Fruit fly (Drosophila melanogaster) whole organism, embryonic: ENCODE measurements around the gene Sfxn2.

ENCODE experiments used
- Bteb2 ChIP-seq: fragments of 200-800 bp; sonication (Bioruptor generic); optimal IDR thresholded peaks from 2 replicates; lab custom pipeline; 2016; ENCODE audit warnings: missing biosample characterization, missing genetic modification characterization
- CG11247 ChIP-seq: fragments of 200-800 bp; sonication (Bioruptor generic); IDR thresholded peaks from 2 replicates; pipeline ENCODE4 v1.3.6; 2022; ENCODE audit warnings: missing biosample characterization, missing genetic modification characterization
- CG11456 ChIP-seq: fragments of 200-800 bp; sonication (Bioruptor generic); IDR thresholded peaks from 3 replicates; pipeline ENCODE4 v1.3.6; 2022; ENCODE audit warnings: missing biosample characterization, missing genetic modification characterization
- CG12104 ChIP-seq: fragments of 200-800 bp; sonication (Bioruptor generic); optimal IDR thresholded peaks from 3 replicates; lab custom pipeline; 2016; ENCODE audit warnings: missing biosample characterization, missing genetic modification characterization
- CG12299 ChIP-seq: fragments of 200-800 bp; sonication (Bioruptor generic); optimal IDR thresholded peaks from 2 replicates; lab custom pipeline; 2018; ENCODE audit warnings: missing biosample characterization, mild to moderate bottlenecking, missing genetic modification characterization
- CG13296 ChIP-seq: fragments of 200-800 bp; sonication (Bioruptor generic); optimal IDR thresholded peaks from 3 replicates; lab custom pipeline; 2018; ENCODE audit warnings: missing biosample characterization, mild to moderate bottlenecking, missing genetic modification characterization
- CG13424 ChIP-seq: fragments of 200-800 bp; sonication (Bioruptor generic); optimal IDR thresholded peaks from 2 replicates; lab custom pipeline; 2019; ENCODE audit warnings: missing biosample characterization, mild to moderate bottlenecking, missing genetic modification characterization, moderate library complexity
- CG13624 ChIP-seq: fragments of 200-800 bp; sonication (Bioruptor generic); optimal IDR thresholded peaks from 2 replicates; lab custom pipeline; 2016; ENCODE audit warnings: missing biosample characterization, missing genetic modification characterization
- CG17186 ChIP-seq: fragments of 200-800 bp; sonication (Bioruptor generic); optimal IDR thresholded peaks from 3 replicates; lab custom pipeline; 2017; ENCODE audit warnings: missing biosample characterization, missing genetic modification reagents, missing genetic modification characterization
- CG17385 ChIP-seq: fragments of 200-800 bp; sonication (Bioruptor generic); optimal IDR thresholded peaks from 3 replicates; lab custom pipeline; 2018; ENCODE audit warnings: missing biosample characterization, mild to moderate bottlenecking, missing genetic modification characterization
- CG18764 ChIP-seq: fragments of 200-800 bp; sonication (Bioruptor generic); optimal IDR thresholded peaks from 3 replicates; lab custom pipeline; 2016; ENCODE audit warnings: missing biosample characterization, missing genetic modification characterization
- CG30020 ChIP-seq: fragments of 200-800 bp; optimal IDR thresholded peaks from 2 replicates; lab custom pipeline; 2019; ENCODE audit warnings: missing biosample characterization, mild to moderate bottlenecking, missing genetic modification characterization, moderate library complexity
- CG32532 ChIP-seq: fragments of 200-800 bp; sonication (Bioruptor generic); IDR thresholded peaks from 2 replicates; pipeline ENCODE4 v1.3.6; 2022; ENCODE audit warnings: missing biosample characterization, missing genetic modification characterization
- CG33557 ChIP-seq: fragments of 200-800 bp; sonication (Bioruptor generic); optimal IDR thresholded peaks from 2 replicates; lab custom pipeline; 2019; ENCODE audit warnings: missing biosample characterization, mild to moderate bottlenecking, missing genetic modification characterization, moderate library complexity
- CG7372 ChIP-seq: fragments of 200-800 bp; sonication (Bioruptor generic); IDR thresholded peaks from 2 replicates; pipeline ENCODE4 v1.3.6; 2022; ENCODE audit warnings: missing biosample characterization, missing genetic modification characterization
- CG9609 ChIP-seq: fragments of 200-800 bp; sonication (Bioruptor generic); optimal IDR thresholded peaks from 3 replicates; lab custom pipeline; 2016; ENCODE audit warnings: missing biosample characterization, missing genetic modification characterization
- Chrac-16 ChIP-seq: fragments of 200-800 bp; sonication (Bioruptor generic); optimal IDR thresholded peaks from 3 replicates; lab custom pipeline; 2016; ENCODE audit warnings: missing biosample characterization, missing genetic modification characterization
- CoRest ChIP-seq: fragments of 200-800 bp; sonication (Bioruptor generic); optimal IDR thresholded peaks from 3 replicates; lab custom pipeline; 2018; ENCODE audit warnings: missing biosample characterization, mild to moderate bottlenecking, missing genetic modification characterization, moderate library complexity
- Dbx ChIP-seq: fragments of 200-800 bp; sonication (Bioruptor generic); IDR thresholded peaks from 3 replicates; pipeline ENCODE4 v1.3.6; 2022; ENCODE audit warnings: missing biosample characterization, missing genetic modification characterization
- Dll ChIP-seq: fragments of 200-800 bp; sonication (Bioruptor generic); IDR thresholded peaks from 4 replicates; pipeline ENCODE4 v1.3.6; 2022; ENCODE audit warnings: missing biosample characterization, missing genetic modification characterization; ENCODE audit not compliant: partially characterized antibody
- Dp ChIP-seq: fragments of 200-800 bp; sonication (Bioruptor generic); optimal IDR thresholded peaks from 2 replicates; lab custom pipeline; 2018; ENCODE audit warnings: missing biosample characterization, mild to moderate bottlenecking, missing genetic modification characterization, moderate library complexity
- Gsc ChIP-seq: fragments of 200-800 bp; sonication (Bioruptor generic); IDR thresholded peaks from 2 replicates; pipeline ENCODE4 v1.3.6; 2022; ENCODE audit warnings: missing biosample characterization, missing genetic modification characterization
- HLHmδ ChIP-seq: fragments of 200-800 bp; sonication (Bioruptor generic); optimal IDR thresholded peaks from 2 replicates; lab custom pipeline; 2018; ENCODE audit warnings: missing biosample characterization, mild to moderate bottlenecking, missing genetic modification characterization, moderate library complexity
- Hmr ChIP-seq: fragments of 200-800 bp; sonication (Bioruptor generic); optimal IDR thresholded peaks from 3 replicates; lab custom pipeline; 2017; ENCODE audit warnings: mild to moderate bottlenecking, missing biosample characterization, missing genetic modification reagents, missing genetic modification characterization
- Hr3 ChIP-seq: fragments of 200-800 bp; sonication (Bioruptor generic); optimal IDR thresholded peaks from 3 replicates; lab custom pipeline; 2016; ENCODE audit warnings: missing biosample characterization, missing genetic modification characterization
- Hr39 ChIP-seq: fragments of >200 bp; optimal IDR thresholded peaks from 2 replicates; lab custom pipeline; 2017
- Jarid2 ChIP-seq: fragments of 200-800 bp; sonication (Bioruptor generic); optimal IDR thresholded peaks from 3 replicates; lab custom pipeline; 2017; ENCODE audit warnings: mild to moderate bottlenecking, missing biosample characterization, missing genetic modification reagents, missing genetic modification characterization
- MBD-R2 ChIP-seq: fragments of 200-800 bp; sonication (Bioruptor generic); IDR thresholded peaks from 2 replicates; pipeline ENCODE4 v1.3.6; 2022; ENCODE audit warnings: missing biosample characterization, missing genetic modification characterization
- Med ChIP-seq: fragments of 200-800 bp; sonication (Bioruptor generic); peaks from one replicate; lab custom pipeline; 2016; ENCODE audit warnings: missing biosample characterization, missing genetic modification characterization, mild to moderate bottlenecking, inconsistent platforms, moderate library complexity
- Mes4 ChIP-seq: fragments of 200-800 bp; sonication (Bioruptor generic); optimal IDR thresholded peaks from 2 replicates; lab custom pipeline; 2016; ENCODE audit warnings: missing biosample characterization, missing genetic modification characterization
- NFAT ChIP-seq: fragments of 200-800 bp; sonication (Bioruptor generic); IDR thresholded peaks from 2 replicates; pipeline ENCODE4 v1.3.6; 2022; ENCODE audit warnings: missing biosample characterization, missing genetic modification characterization
- Nf-YB ChIP-seq: fragments of 200-800 bp; sonication (Bioruptor generic); optimal IDR thresholded peaks from 3 replicates; lab custom pipeline; 2019; ENCODE audit warnings: missing biosample characterization, mild to moderate bottlenecking, missing genetic modification characterization, moderate library complexity
- Sox100B ChIP-seq: fragments of 200-800 bp; sonication (Bioruptor generic); optimal IDR thresholded peaks from 3 replicates; lab custom pipeline; 2018; ENCODE audit warnings: missing biosample characterization, mild to moderate bottlenecking, missing genetic modification characterization
- Sry-β ChIP-seq: fragments of 200-800 bp; sonication (Bioruptor generic); optimal IDR thresholded peaks from 2 replicates; lab custom pipeline; 2018; ENCODE audit warnings: missing biosample characterization, mild to moderate bottlenecking, missing genetic modification characterization, moderate library complexity
- Xbp1 ChIP-seq: fragments of 200-800 bp; sonication (Bioruptor generic); optimal IDR thresholded peaks from 3 replicates; lab custom pipeline; 2016; ENCODE audit warnings: missing biosample characterization, mild to moderate bottlenecking, missing genetic modification characterization
- ac ChIP-seq: fragments of 200-800 bp; sonication (Bioruptor generic); optimal IDR thresholded peaks from 3 replicates; lab custom pipeline; 2017; ENCODE audit warnings: missing biosample characterization, mild to moderate bottlenecking, missing genetic modification characterization
- az2 ChIP-seq: fragments of 200-800 bp; sonication (Bioruptor generic); optimal IDR thresholded peaks from 3 replicates; lab custom pipeline; 2016; ENCODE audit warnings: missing biosample characterization, missing genetic modification characterization
- bsh ChIP-seq, 2 experiments: fragments of 200-800 bp; sonication (Bioruptor generic); optimal IDR thresholded peaks; 2 replicates each; lab custom pipeline; 2017 to 2018; ENCODE audit warnings: mild to moderate bottlenecking in 2 of 2, missing biosample characterization in 2 of 2, missing genetic modification characterization in 2 of 2, moderate library complexity in 1 of 2
- chif ChIP-seq, 2 experiments: fragments of 200-800 bp; sonication (Bioruptor generic); optimal IDR thresholded peaks; 3 replicates each; lab custom pipeline; 2016; ENCODE audit warnings: missing biosample characterization in 2 of 2, missing genetic modification characterization in 2 of 2
- dmrt11E ChIP-seq: fragments of 200-800 bp; sonication (Bioruptor generic); optimal IDR thresholded peaks from 3 replicates; lab custom pipeline; 2018; ENCODE audit warnings: missing biosample characterization, mild to moderate bottlenecking, missing genetic modification characterization, moderate library complexity
- dmrt99B ChIP-seq: fragments of 200-800 bp; sonication (Bioruptor generic); optimal IDR thresholded peaks from 2 replicates; lab custom pipeline; 2018; ENCODE audit warnings: missing biosample characterization, mild to moderate bottlenecking, missing genetic modification characterization, moderate library complexity
- fd3F ChIP-seq: fragments of 200-800 bp; sonication (Bioruptor generic); optimal IDR thresholded peaks from 2 replicates; lab custom pipeline; 2018; ENCODE audit warnings: missing biosample characterization, mild to moderate bottlenecking, missing genetic modification characterization, moderate library complexity
- kni ChIP-seq: fragments of 200-800 bp; sonication (Bioruptor generic); optimal IDR thresholded peaks from 3 replicates; lab custom pipeline; 2017; ENCODE audit warnings: mild to moderate bottlenecking, missing biosample characterization, missing genetic modification reagents, missing genetic modification characterization
- pho ChIP-seq: fragments of 200-800 bp; sonication (Bioruptor generic); optimal IDR thresholded peaks from 2 replicates; lab custom pipeline; 2016; ENCODE audit warnings: missing biosample characterization, missing genetic modification characterization
- pum ChIP-seq: fragments of 200-800 bp; sonication (Bioruptor generic); optimal IDR thresholded peaks from 2 replicates; lab custom pipeline; 2016; ENCODE audit warnings: missing biosample characterization, missing genetic modification characterization
- row ChIP-seq: fragments of 200-800 bp; sonication (Bioruptor generic); IDR thresholded peaks from 3 replicates; pipeline ENCODE4 v1.3.6; 2022; ENCODE audit warnings: missing biosample characterization, missing genetic modification characterization
- scrt ChIP-seq: fragments of 200-800 bp; sonication (Bioruptor generic); optimal IDR thresholded peaks from 2 replicates; lab custom pipeline; 2018; ENCODE audit warnings: missing biosample characterization, mild to moderate bottlenecking, missing genetic modification characterization, moderate library complexity
- sens ChIP-seq: fragments of 200-800 bp; sonication (Bioruptor generic); peaks from one replicate; lab custom pipeline; 2016; ENCODE audit warnings: missing biosample characterization, missing genetic modification characterization
- sug ChIP-seq: fragments of 200-800 bp; optimal IDR thresholded peaks from 2 replicates; lab custom pipeline; 2019; ENCODE audit warnings: missing biosample characterization, mild to moderate bottlenecking, missing genetic modification characterization, moderate library complexity

The Sfxn2 gene

dm6 chr3L:19062472-19063409 lies at the start of gene Sfxn2, which contains the start of gene Ugt316A1 (continued):
- TF ChIP-seq Hmr (GFP tag; lab: Kevin White, UChicago) (peak; percentile 72), pho (GFP tag; lab: Kevin White, UChicago) (peak; percentile 71), Jarid2 (GFP tag; lab: Kevin White, UChicago) (peak; percentile 34), Mes4 (GFP tag; lab: Kevin White, UChicago) (no peak), CG12104 (GFP tag; lab: Kevin White, UChicago) (no peak), CG7372 (0 out of 2 replicates have a peak, but pooled peaks have one; percentile 20), CG17186 (GFP tag; lab: Kevin White, UChicago) (peak; percentile 33), scrt (GFP tag; lab: Kevin White, UChicago) (peak; percentile 55), CG30020 (tag; lab: Kevin White, UChicago) (peak; percentile 11), Gsc (no peak), MBD-R2 (GFP tag; lab: Robert Waterston, UW) (peak; percentile 59), CG33557 (GFP tag; lab: Kevin White, UChicago) (peak; percentile 35), ac (no peak), dmrt11E (tag; lab: Kevin White, UChicago) (peak; percentile 45), CG18764 (GFP tag; lab: Kevin White, UChicago) (no peak), CG9609 (no peak), Sry-β (peak; percentile 100), Dbx (GFP tag; lab: Robert Waterston, UW) (peak; percentile 31; the same call in 1 of the 3 replicates), CG13424 (peak; percentile 54), CoRest (tag; lab: Kevin White, UChicago) (peak; percentile 64), NFAT (GFP tag; lab: Robert Waterston, UW) (no peak), CG32532 (GFP tag; lab: Robert Waterston, UW) (no peak), Xbp1 (peak; percentile 64), fd3F (GFP tag; lab: Kevin White, UChicago) (peak; percentile 10), Hr3 (GFP tag; lab: Kevin White, UChicago) (peak; percentile 41), row (GFP tag; lab: Robert Waterston, UW) (peak; percentile 87), CG11247 (GFP tag; lab: Robert Waterston, UW) (no peak), CG13624 (peak; percentile 48), CG17385 (GFP tag; lab: Kevin White, UChicago) (peak; percentile 98), Chrac-16 (GFP tag; lab: Kevin White, UChicago) (peak; percentile 47), Bteb2 (no peak), az2 (GFP tag; lab: Kevin White, UChicago) (peak; percentile 24), CG13296 (no peak), pum (peak; percentile 54), bsh (GFP tag; optimal IDR thresholded peaks at IDR 0.05; lab: Kevin White, UChicago) (peak; percentile 26 to 45), kni (GFP tag; lab: Kevin White, UChicago) (no peak), Med (peak; percentile 87), sug (tag; lab: Kevin White, UChicago) (peak; percentile 61), Hr39 (lab: Kevin White, UChicago) (no peak), CG11456 (GFP tag; lab: Robert Waterston, UW) (0 out of 3 replicates have a peak, but pooled peaks have one; percentile 59), Nf-YB (GFP tag; lab: Kevin White, UChicago) (no peak), sens (peak; percentile 88), HLHmδ (GFP tag; lab: Kevin White, UChicago) (peak; percentile 17), Sox100B (no peak), chif (GFP tag; optimal IDR thresholded peaks at IDR 0.05; lab: Kevin White, UChicago) (peak in 1 of 2 experiments; percentile 50), CG12299 (tag; lab: Kevin White, UChicago) (peak; percentile 55), Dp (GFP tag; lab: Kevin White, UChicago) (peak; percentile 63), dmrt99B (tag; lab: Kevin White, UChicago) (no peak), Dll (GFP tag; lab: Robert Waterston, UW) (no peak)
